Fruit fly (Drosophila melanogaster): Measurements from ENCODE around the gene CG34124.
A peak's percentile ranks its signal among the peaks of the same experiment; 100 is the strongest.

Gene CG34124

DNA sequence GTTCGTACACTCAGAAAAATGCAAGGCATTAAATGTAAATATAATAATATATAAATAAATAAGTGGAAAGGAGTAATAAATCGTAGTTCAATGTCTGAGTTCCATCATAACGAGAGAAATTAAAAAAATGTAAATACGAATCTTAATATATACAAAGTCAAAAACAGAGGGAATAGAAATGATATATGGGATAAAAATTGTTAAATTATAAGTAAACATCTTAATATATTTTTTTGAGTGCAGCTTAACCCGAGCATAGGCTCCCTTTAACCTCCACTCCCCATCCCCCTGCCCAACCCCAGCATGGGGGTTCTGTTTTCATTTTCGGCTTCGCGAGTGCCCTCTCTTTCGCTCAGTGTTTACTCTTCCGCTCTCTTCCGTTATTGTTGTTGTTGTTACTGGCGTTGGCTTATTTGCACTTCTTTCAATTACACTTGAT, 42.5 kb upstream of the CG34124 start (continued):
- TF ChIP-seq Eip74EF (GFP tag; optimal IDR thresholded peaks at IDR 0.05) = no peak
- peak; percentile 23 for TF ChIP-seq grau (tag; optimal IDR thresholded peaks at IDR 0.05)
- TF ChIP-seq pan (optimal IDR thresholded peaks at IDR 0.05) = no peak
- no peak for TF ChIP-seq pan (GFP tag; optimal IDR thresholded peaks at IDR 0.05 in 1 of 2, IDR thresholded peaks at IDR 0.05 in 1 of 2)
- no peak for TF ChIP-seq CG2199 (GFP tag; IDR thresholded peaks at IDR 0.05)
- peak; percentile 17 for TF ChIP-seq Ssrp (tag; optimal IDR thresholded peaks at IDR 0.05)
- TF ChIP-seq CG10654 (GFP tag; optimal IDR thresholded peaks at IDR 0.05) = no peak
- TF ChIP-seq mam (GFP tag; optimal IDR thresholded peaks at IDR 0.05) = no peak
- TF ChIP-seq ham (GFP tag; IDR thresholded peaks at IDR 0.05) = no peak
- peak; percentile 37 for TF ChIP-seq CG14710 (tag; optimal IDR thresholded peaks at IDR 0.05)
- TF ChIP-seq org-1 (GFP tag; optimal IDR thresholded peaks at IDR 0.05) = no peak
- no peak for TF ChIP-seq run (tag; optimal IDR thresholded peaks at IDR 0.05)
- peak; percentile 24 for TF ChIP-seq CG13424 (tag; optimal IDR thresholded peaks at IDR 0.05)
- TF ChIP-seq ftz-f1 (GFP tag; optimal IDR thresholded peaks at IDR 0.05) = no peak
- no peak for TF ChIP-seq NK7.1 (GFP tag; optimal IDR thresholded peaks at IDR 0.05)
- 0 out of 2 replicates have a peak, but pooled peaks have one; percentile 43 for TF ChIP-seq Nf-YA (GFP tag; IDR thresholded peaks at IDR 0.05)
- peak; percentile 5 for TF ChIP-seq CG4424 (GFP tag; optimal IDR thresholded peaks at IDR 0.05)
- TF ChIP-seq CG10321 (GFP tag; IDR thresholded peaks at IDR 0.05) = no peak
- TF ChIP-seq CG15601 (tag; optimal IDR thresholded peaks at IDR 0.05) = peak; percentile 7
- peak; percentile 87 for TF ChIP-seq sens (GFP tag)
- TF ChIP-seq Antp (GFP tag; optimal IDR thresholded peaks at IDR 0.05) = no peak
- no peak for TF ChIP-seq tup (GFP tag; optimal IDR thresholded peaks at IDR 0.05)
- TF ChIP-seq Lhr (GFP tag; optimal IDR thresholded peaks at IDR 0.05) = no peak
- TF ChIP-seq Tbp (GFP tag; optimal IDR thresholded peaks at IDR 0.05) = no peak
- TF ChIP-seq Sry-β (GFP tag; optimal IDR thresholded peaks at IDR 0.05) = no peak
- TF ChIP-seq CG11247 (GFP tag; IDR thresholded peaks at IDR 0.05) = no peak
- TF ChIP-seq cad (GFP tag; optimal IDR thresholded peaks at IDR 0.05) = no peak
- TF ChIP-seq CG17385 (GFP tag; optimal IDR thresholded peaks at IDR 0.05) = no peak
- peak; percentile 64 for TF ChIP-seq CG10979 (tag; optimal IDR thresholded peaks at IDR 0.05)
- TF ChIP-seq lmd (GFP tag; IDR thresholded peaks at IDR 0.05) = peak; percentile 37
- TF ChIP-seq crp (GFP tag; optimal IDR thresholded peaks at IDR 0.05) = no peak
- TF ChIP-seq lola (GFP tag; optimal IDR thresholded peaks at IDR 0.05) = peak in 1 of 3 experiments; percentile 37
- peak; percentile 60 for TF ChIP-seq gem (tag; optimal IDR thresholded peaks at IDR 0.05)
- no peak for TF ChIP-seq CG2129 (GFP tag; IDR thresholded peaks at IDR 0.05; ENCODE audit: partially characterized antibody)
- no peak for TF ChIP-seq TFAM (GFP tag; optimal IDR thresholded peaks at IDR 0.05)
- no peak for TF ChIP-seq NC2β (GFP tag; optimal IDR thresholded peaks at IDR 0.05)
- TF ChIP-seq CG9437 (GFP tag; optimal IDR thresholded peaks at IDR 0.05) = no peak
- no peak for TF ChIP-seq CG12071 (GFP tag; optimal IDR thresholded peaks at IDR 0.05)
- no peak for TF ChIP-seq Dip3 (GFP tag; optimal IDR thresholded peaks at IDR 0.05)
- no peak for TF ChIP-seq bowl (GFP tag; IDR thresholded peaks at IDR 0.05)
- no peak for TF ChIP-seq Dbx (GFP tag; IDR thresholded peaks at IDR 0.05)
- no peak for TF ChIP-seq CG15073 (GFP tag; optimal IDR thresholded peaks at IDR 0.05)
- no peak for TF ChIP-seq zen (tag; optimal IDR thresholded peaks at IDR 0.05)
- 0 out of 3 replicates have a peak, but pooled peaks have one; percentile 40 for TF ChIP-seq ci (GFP tag; IDR thresholded peaks at IDR 0.05)
- no peak for TF ChIP-seq CG6175 (GFP tag; IDR thresholded peaks at IDR 0.05)
- TF ChIP-seq CG8388 (GFP tag; optimal IDR thresholded peaks at IDR 0.05) = peak; percentile 15
- no peak for TF ChIP-seq CG10147 (GFP tag; optimal IDR thresholded peaks at IDR 0.05)
- TF ChIP-seq CG14860 (GFP tag; IDR thresholded peaks at IDR 0.05; ENCODE audit: partially characterized antibody) = no peak
- TF ChIP-seq gro (GFP tag; optimal IDR thresholded peaks at IDR 0.05) = no peak
- TF ChIP-seq MTF-1 (GFP tag; optimal IDR thresholded peaks at IDR 0.05; ENCODE audit: borderline replicate concordance) = no peak
- no peak for TF ChIP-seq HmgZ (tag; optimal IDR thresholded peaks at IDR 0.05)

Data from whole organism, embryonic.